Fruit fly (Drosophila melanogaster) whole organism, embryonic: ENCODE results near the gene AsnRS.

Experiments used
- CG17186 ChIP-seq: fragments of 200-800 bp; sonication (Bioruptor generic); optimal IDR thresholded peaks from 3 replicates; lab custom pipeline; 2017; ENCODE audit warnings: missing biosample characterization, missing genetic modification reagents, missing genetic modification characterization
- gsb-n ChIP-seq: fragments of 200-800 bp; sonication (Bioruptor generic); optimal IDR thresholded peaks from 3 replicates; lab custom pipeline; 2018; ENCODE audit warnings: missing biosample characterization, mild to moderate bottlenecking, missing genetic modification characterization

dm6 chr2L:19097374-19097773, 34.4 kb downstream of the AsnRS start:
- no peak for TF ChIP-seq gsb-n
- no peak for TF ChIP-seq CG17186 (GFP tag; lab: Kevin White, UChicago)
